Worm (Caenorhabditis elegans): ENCODE data around the gene Y49E10.10.

Gene Y49E10.10

ce11 chrIII:12411059-12411458 is 15.8 kb downstream of the Y49E10.10 start:
- TF ChIP-seq hmg-4 (GFP tag; optimal IDR thresholded peaks at IDR 0.05) = no peak
- no peak for TF ChIP-seq tbx-37 (GFP tag; conservative IDR thresholded peaks at IDR 0.05)
- TF ChIP-seq ets-7 (tag; optimal IDR thresholded peaks at IDR 0.05) = no peak
- no peak for TF ChIP-seq sea-1 (GFP tag; conservative IDR thresholded peaks at IDR 0.05)
- no peak for TF ChIP-seq flt-1 (GFP tag; IDR thresholded peaks at IDR 0.05)
- no peak for TF ChIP-seq tbx-11 (GFP tag; IDR thresholded peaks at IDR 0.05)
- no peak for TF ChIP-seq ama-1 (optimal IDR thresholded peaks at IDR 0.05)

DNA sequence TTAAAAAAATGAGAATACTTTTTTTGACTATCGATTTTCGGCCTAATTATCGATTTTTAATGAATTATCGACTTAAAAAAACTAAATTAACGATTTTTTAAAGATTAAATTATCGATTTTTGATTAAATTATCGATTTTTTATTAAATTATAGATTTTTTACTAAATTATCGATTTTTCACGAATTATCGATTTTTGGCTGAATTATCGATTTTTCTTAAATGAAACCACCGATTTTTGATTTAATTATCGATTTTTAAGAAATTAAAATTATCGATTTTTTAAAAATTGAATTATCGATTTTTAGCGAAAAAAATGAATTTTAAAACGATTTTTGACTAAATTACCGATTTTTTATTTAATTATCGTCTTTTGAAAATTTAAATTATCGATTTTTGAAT is 16.4 kb downstream of the Y49E10.10 start:
- TF ChIP-seq sea-1 (GFP tag; conservative IDR thresholded peaks at IDR 0.05) = no peak
- no peak for TF ChIP-seq ets-7 (tag; optimal IDR thresholded peaks at IDR 0.05)
- TF ChIP-seq scrt-1 (GFP tag; IDR thresholded peaks at IDR 0.05) = no peak
- TF ChIP-seq tra-4 (tag; optimal IDR thresholded peaks at IDR 0.05) = no peak
- TF ChIP-seq F13C5.2 (tag; optimal IDR thresholded peaks at IDR 0.05) = no peak
- TF ChIP-seq pes-1 (GFP tag; IDR thresholded peaks at IDR 0.05) = no peak
- TF ChIP-seq ceh-13 (GFP tag; optimal IDR thresholded peaks at IDR 0.05) = no peak
- no peak for TF ChIP-seq hmbx-1 (tag; optimal IDR thresholded peaks at IDR 0.05)
- TF ChIP-seq ama-1 (optimal IDR thresholded peaks at IDR 0.05) = no peak
- TF ChIP-seq ceh-36 (tag; optimal IDR thresholded peaks at IDR 0.05) = no peak
- TF ChIP-seq tbx-37 (GFP tag; conservative IDR thresholded peaks at IDR 0.05) = no peak
- no peak for TF ChIP-seq tbx-11 (GFP tag; IDR thresholded peaks at IDR 0.05)
- no peak for TF ChIP-seq flt-1 (GFP tag; IDR thresholded peaks at IDR 0.05)
- TF ChIP-seq aly-1 (tag; optimal IDR thresholded peaks at IDR 0.05) = no peak
- TF ChIP-seq hmg-4 (GFP tag; optimal IDR thresholded peaks at IDR 0.05) = no peak
- no peak for TF ChIP-seq hnd-1 (tag; optimal IDR thresholded peaks at IDR 0.05)
- TF ChIP-seq B0310.2 (tag; optimal IDR thresholded peaks at IDR 0.05) = no peak

ce11 chrIII:12414533-12414932 is 19.3 kb downstream of the Y49E10.10 start:
- TF ChIP-seq B0310.2 (tag; optimal IDR thresholded peaks at IDR 0.05) = no peak
- TF ChIP-seq tbx-37 (GFP tag; conservative IDR thresholded peaks at IDR 0.05) = no peak
- no peak for TF ChIP-seq F13C5.2 (tag; optimal IDR thresholded peaks at IDR 0.05)
- no peak for TF ChIP-seq hmbx-1 (tag; optimal IDR thresholded peaks at IDR 0.05)
- no peak for TF ChIP-seq hnd-1 (tag; optimal IDR thresholded peaks at IDR 0.05)
- no peak for TF ChIP-seq ets-7 (tag; optimal IDR thresholded peaks at IDR 0.05)

DNA sequence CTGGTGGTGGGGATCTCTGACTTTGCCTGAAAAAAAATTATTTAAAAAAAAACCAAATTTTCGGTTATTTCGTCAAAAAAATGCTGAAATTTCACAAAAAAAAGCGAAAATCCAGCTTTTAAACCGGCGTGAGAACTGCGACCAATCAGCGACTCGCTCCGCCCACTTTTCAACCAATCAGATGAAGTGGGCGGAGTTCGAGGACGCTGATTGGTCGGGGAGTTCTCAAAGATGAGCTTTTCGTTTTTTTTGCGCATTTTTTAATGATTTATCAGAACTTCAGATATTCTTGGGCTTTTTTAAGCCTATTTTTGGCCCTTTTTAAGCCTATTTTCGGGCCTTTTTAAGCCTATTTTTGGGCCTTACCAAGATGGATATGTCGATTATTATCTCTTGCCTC is 25.0 kb downstream of the Y49E10.10 start:
- TF ChIP-seq F13C5.2 (tag; optimal IDR thresholded peaks at IDR 0.05) (no peak), flt-1 (GFP tag; IDR thresholded peaks at IDR 0.05) (no peak), ama-1 (optimal IDR thresholded peaks at IDR 0.05) (no peak), sea-1 (GFP tag; conservative IDR thresholded peaks at IDR 0.05) (no peak), ceh-13 (GFP tag; optimal IDR thresholded peaks at IDR 0.05) (no peak), hmg-4 (GFP tag; optimal IDR thresholded peaks at IDR 0.05) (no peak), hmbx-1 (tag; optimal IDR thresholded peaks at IDR 0.05) (no peak), aly-1 (tag; optimal IDR thresholded peaks at IDR 0.05) (no peak), scrt-1 (GFP tag; IDR thresholded peaks at IDR 0.05) (no peak)

DNA sequence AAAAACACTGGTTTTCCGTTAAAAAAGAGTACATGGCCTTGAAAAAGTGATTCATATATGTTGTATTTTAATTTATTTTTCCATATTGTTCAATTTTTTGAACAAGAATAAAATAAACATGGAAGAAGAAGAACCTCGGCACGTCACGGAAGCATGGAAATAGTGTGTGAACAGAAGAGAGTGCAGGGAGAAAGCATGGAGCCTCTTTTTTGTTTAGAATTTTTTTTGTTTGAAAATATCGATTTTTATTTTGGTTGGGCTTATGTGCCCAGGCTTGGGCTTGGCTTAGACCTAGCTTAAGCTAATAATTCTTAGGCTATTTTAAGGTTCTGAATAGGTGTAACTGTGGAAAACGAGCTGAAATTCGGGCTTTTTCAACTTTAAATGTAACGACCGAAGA is 26.4 kb downstream of the Y49E10.10 start, which contains the start of gene tat-1:
Gene tat-1 (minus strand): TSS at position 11 of the 400 bp plus-strand sequence.
- TF ChIP-seq ceh-36 (tag; optimal IDR thresholded peaks at IDR 0.05) (no peak), hmg-4 (GFP tag; optimal IDR thresholded peaks at IDR 0.05) (no peak), pes-1 (GFP tag; IDR thresholded peaks at IDR 0.05) (no peak), hnd-1 (tag; optimal IDR thresholded peaks at IDR 0.05) (no peak)

- TF ChIP-seq F13C5.2 (tag; optimal IDR thresholded peaks at IDR 0.05) = no peak
- TF ChIP-seq ceh-13 (GFP tag; optimal IDR thresholded peaks at IDR 0.05) = no peak
- no peak for TF ChIP-seq tra-4 (tag; optimal IDR thresholded peaks at IDR 0.05)
- no peak for TF ChIP-seq B0310.2 (tag; optimal IDR thresholded peaks at IDR 0.05)
- TF ChIP-seq hmbx-1 (tag; optimal IDR thresholded peaks at IDR 0.05) = no peak
- no peak for TF ChIP-seq pes-1 (GFP tag; IDR thresholded peaks at IDR 0.05)
- TF ChIP-seq flt-1 (GFP tag; IDR thresholded peaks at IDR 0.05) = no peak
- TF ChIP-seq tbx-37 (GFP tag; conservative IDR thresholded peaks at IDR 0.05) = no peak
- no peak for TF ChIP-seq ceh-36 (tag; optimal IDR thresholded peaks at IDR 0.05)
- no peak for TF ChIP-seq aly-1 (tag; optimal IDR thresholded peaks at IDR 0.05)
- no peak for TF ChIP-seq tbx-11 (GFP tag; IDR thresholded peaks at IDR 0.05)
- TF ChIP-seq ets-7 (tag; optimal IDR thresholded peaks at IDR 0.05) = no peak
Measured at ce11 chrIII:12424066-12424465, 28.8 kb downstream of the Y49E10.10 start.

ce11 chrIII:12424663-12425062 is 29.4 kb downstream of the Y49E10.10 start:
- TF ChIP-seq ama-1 (optimal IDR thresholded peaks at IDR 0.05) (no peak), aly-1 (tag; optimal IDR thresholded peaks at IDR 0.05) (no peak), pes-1 (GFP tag; IDR thresholded peaks at IDR 0.05) (no peak), ceh-13 (GFP tag; optimal IDR thresholded peaks at IDR 0.05) (no peak), scrt-1 (GFP tag; IDR thresholded peaks at IDR 0.05) (no peak), ceh-36 (tag; optimal IDR thresholded peaks at IDR 0.05) (no peak), tbx-11 (GFP tag; IDR thresholded peaks at IDR 0.05) (no peak), F13C5.2 (tag; optimal IDR thresholded peaks at IDR 0.05) (no peak), sea-1 (GFP tag; conservative IDR thresholded peaks at IDR 0.05) (no peak)

DNA sequence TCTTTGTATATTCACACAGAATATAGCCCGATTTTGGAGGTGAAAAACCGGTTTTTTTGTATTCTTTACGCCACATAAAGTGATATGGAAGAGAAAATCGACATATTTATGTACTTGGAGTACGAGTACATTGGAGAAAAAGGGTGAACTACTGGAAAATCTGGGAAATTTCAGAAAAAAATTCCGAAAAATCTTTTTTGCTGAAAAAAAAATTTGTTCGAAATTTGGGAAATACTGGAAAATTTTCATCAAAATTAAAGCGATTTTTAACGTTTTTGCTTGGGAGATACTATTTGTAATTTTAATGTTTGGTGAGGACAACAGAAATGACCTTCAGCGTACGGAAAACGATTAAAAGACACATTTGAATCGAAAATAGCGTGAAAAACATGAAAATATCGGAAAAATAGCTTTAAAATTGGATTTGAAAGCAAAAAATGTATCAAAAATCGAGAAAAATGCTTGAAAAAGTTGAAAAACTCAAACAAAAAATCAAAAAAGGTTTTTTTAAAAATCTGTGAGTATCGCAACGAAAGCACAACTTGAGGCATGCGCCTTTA is 30.7 kb downstream of the Y49E10.10 start:
- no peak for TF ChIP-seq hmg-4 (GFP tag; optimal IDR thresholded peaks at IDR 0.05)
- no peak for TF ChIP-seq aly-1 (tag; optimal IDR thresholded peaks at IDR 0.05)
- TF ChIP-seq scrt-1 (GFP tag; IDR thresholded peaks at IDR 0.05) = no peak
- TF ChIP-seq flt-1 (GFP tag; IDR thresholded peaks at IDR 0.05) = no peak
- no peak for TF ChIP-seq tra-4 (tag; optimal IDR thresholded peaks at IDR 0.05)
- no peak for TF ChIP-seq pes-1 (GFP tag; IDR thresholded peaks at IDR 0.05)
- no peak for TF ChIP-seq tbx-37 (GFP tag; conservative IDR thresholded peaks at IDR 0.05)
- no peak for TF ChIP-seq F13C5.2 (tag; optimal IDR thresholded peaks at IDR 0.05)
- TF ChIP-seq tbx-11 (GFP tag; IDR thresholded peaks at IDR 0.05) = no peak
- TF ChIP-seq ama-1 (optimal IDR thresholded peaks at IDR 0.05) = no peak
- TF ChIP-seq ceh-13 (GFP tag; optimal IDR thresholded peaks at IDR 0.05) = no peak
- no peak for TF ChIP-seq hmbx-1 (tag; optimal IDR thresholded peaks at IDR 0.05)
- TF ChIP-seq sea-1 (GFP tag; conservative IDR thresholded peaks at IDR 0.05) = no peak
- TF ChIP-seq ets-7 (tag; optimal IDR thresholded peaks at IDR 0.05) = no peak
- TF ChIP-seq hnd-1 (tag; optimal IDR thresholded peaks at IDR 0.05) = no peak
- no peak for TF ChIP-seq B0310.2 (tag; optimal IDR thresholded peaks at IDR 0.05)
